Worm (Caenorhabditis elegans): ENCODE results near the gene F54C9.7.
A peak's percentile ranks its signal among the peaks of the same experiment; 100 is the strongest.

Gene F54C9.7

DNA sequence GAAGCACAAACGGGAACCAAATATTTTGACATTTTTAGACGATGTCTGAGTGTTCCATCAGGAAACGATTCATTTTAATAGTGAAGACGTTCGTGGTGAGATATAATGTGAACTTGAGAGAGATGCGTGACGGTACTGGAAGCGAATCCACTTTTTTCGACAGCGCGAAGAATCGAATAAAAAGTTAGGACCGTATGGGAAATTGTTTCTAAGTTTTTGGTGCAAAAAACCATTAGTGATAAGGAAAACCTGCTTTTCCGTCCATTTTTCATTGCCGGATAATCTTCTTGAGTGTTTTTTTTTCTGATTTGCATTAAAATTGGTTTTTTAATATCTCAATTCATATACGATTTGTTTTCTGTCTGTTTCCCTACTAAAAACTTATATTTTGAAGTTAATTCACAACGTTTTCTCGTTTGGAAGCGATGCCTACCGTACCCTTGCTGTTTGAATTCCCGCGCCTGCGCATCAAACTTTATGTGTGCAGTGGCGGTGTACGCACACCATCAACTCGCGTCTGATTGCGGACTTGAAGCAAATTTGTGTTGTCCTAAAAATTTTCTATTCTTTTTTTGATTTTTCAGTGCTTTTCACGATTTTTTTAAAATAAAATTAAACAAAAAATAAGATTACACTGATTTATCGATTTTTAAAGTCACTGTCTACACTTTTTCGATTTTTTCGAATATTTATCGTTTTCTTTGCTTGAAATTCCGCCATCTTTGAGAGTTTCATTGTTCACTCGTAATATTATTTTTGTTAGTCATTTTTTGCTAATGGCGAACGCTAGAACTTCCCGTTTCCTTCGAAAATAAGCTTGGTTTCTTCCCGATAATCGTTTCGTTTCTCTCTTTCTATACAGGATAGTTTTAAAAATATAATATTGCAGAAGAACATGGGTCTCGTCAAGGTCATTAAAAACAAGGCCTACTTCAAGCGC is 3.8 kb upstream of the F54C9.7 start, which contains the start of the genes col-38 and rpl-5:
Gene col-38 (minus strand): TSS at position 51 of the 940 bp plus-strand sequence.
Gene rpl-5 (plus strand): TSS at position 890 of the 940 bp plus-strand sequence.
- peak; percentile 54 for TF ChIP-seq mls-2 (tag; optimal IDR thresholded peaks at IDR 0.05)
- TF ChIP-seq nhr-2 (tag; optimal IDR thresholded peaks at IDR 0.05) = peak; percentile 54
- peak; percentile 40 for TF ChIP-seq hlh-1 (tag; optimal IDR thresholded peaks at IDR 0.05)
- TF ChIP-seq ztf-11 (tag; optimal IDR thresholded peaks at IDR 0.05) = no peak
- TF ChIP-seq ces-1 (GFP tag; optimal IDR thresholded peaks at IDR 0.05) = peak; percentile 79
- TF ChIP-seq cnd-1 (tag; optimal IDR thresholded peaks at IDR 0.05) = peak; percentile 39
- TF ChIP-seq lin-13 (tag; optimal IDR thresholded peaks at IDR 0.05) = peak; percentile 87
- TF ChIP-seq unc-120 (tag; optimal IDR thresholded peaks at IDR 0.05; ENCODE audit: poor library complexity, severe bottlenecking) = peak; percentile 13
- TF ChIP-seq nhr-237 (tag; optimal IDR thresholded peaks at IDR 0.05) = peak; percentile 91
- TF ChIP-seq sptf-1 (tag; optimal IDR thresholded peaks at IDR 0.05) = peak; percentile 81
- peak; percentile 32 for TF ChIP-seq unc-62 (GFP tag; optimal IDR thresholded peaks at IDR 0.05)
- peak; percentile 90 for TF ChIP-seq pha-4 (tag; optimal IDR thresholded peaks at IDR 0.05)
- peak; percentile 82 for TF ChIP-seq ceh-39 (tag; optimal IDR thresholded peaks at IDR 0.05)
- no peak for TF ChIP-seq tbx-8 (GFP tag; optimal IDR thresholded peaks at IDR 0.05)
- TF ChIP-seq lsy-2 (tag; optimal IDR thresholded peaks at IDR 0.05) = peak; percentile 96
- TF ChIP-seq mep-1 (tag; optimal IDR thresholded peaks at IDR 0.05) = peak; percentile 93
- TF ChIP-seq lin-32 (GFP tag; optimal IDR thresholded peaks at IDR 0.05) = no peak
- TF ChIP-seq snpc-4 (tag; optimal IDR thresholded peaks at IDR 0.05) = no peak

DNA sequence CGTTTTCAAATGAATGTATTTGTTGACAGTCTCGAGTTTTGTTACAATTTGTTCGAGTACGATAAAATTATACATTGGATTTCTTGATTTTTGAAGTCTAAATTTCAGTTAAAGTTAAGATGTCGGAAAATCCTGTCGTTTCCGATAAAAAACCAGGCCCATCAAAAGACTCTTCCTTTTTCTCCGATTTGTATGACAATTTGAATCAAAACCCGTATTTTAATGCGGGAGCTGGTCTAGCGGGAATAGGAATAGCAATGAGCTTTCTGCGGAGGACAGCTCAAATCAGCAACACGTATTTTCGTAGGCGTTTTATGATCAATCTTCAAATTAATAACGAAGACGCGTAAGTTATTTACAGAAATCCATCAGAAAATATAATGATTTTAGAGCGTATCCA is 2.2 kb upstream of the F54C9.7 start, which contains the start of gene bcs-1:
Gene bcs-1 (plus strand): TSS at position 109 of the 400 bp plus-strand sequence.
- TF ChIP-seq ham-2 (GFP tag; optimal IDR thresholded peaks at IDR 0.05) (no peak), lin-32 (GFP tag; optimal IDR thresholded peaks at IDR 0.05) (no peak), nhr-2 (tag; optimal IDR thresholded peaks at IDR 0.05) (no peak), tbx-8 (GFP tag; optimal IDR thresholded peaks at IDR 0.05) (no peak), lsy-2 (tag; optimal IDR thresholded peaks at IDR 0.05) (no peak), snpc-4 (tag; optimal IDR thresholded peaks at IDR 0.05) (no peak), lin-13 (tag; optimal IDR thresholded peaks at IDR 0.05) (no peak), cnd-1 (tag; optimal IDR thresholded peaks at IDR 0.05) (no peak)

DNA sequence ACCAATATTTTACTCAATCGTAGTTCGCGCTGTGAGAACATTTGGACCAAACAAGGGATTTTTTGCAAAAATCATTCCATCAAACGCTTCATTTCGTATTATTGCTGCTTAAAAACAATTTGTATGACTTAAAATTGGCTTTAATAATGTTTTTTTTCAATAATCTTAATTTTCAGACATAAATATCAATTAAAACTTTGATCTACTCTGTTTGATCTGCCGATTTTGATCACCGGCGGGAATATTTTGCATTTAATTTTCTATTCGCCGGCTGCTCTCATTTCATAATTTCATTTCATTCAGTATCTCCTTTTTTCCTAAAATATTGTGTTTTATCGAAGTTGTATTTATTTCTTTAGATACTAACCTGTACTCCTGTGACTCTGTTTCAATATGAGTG is 2.0 kb downstream of the F54C9.7 start, which contains the start of gene puf-5:
Gene puf-5 (plus strand): TSS at position 358 of the 400 bp plus-strand sequence.
- TF ChIP-seq unc-120 (tag; optimal IDR thresholded peaks at IDR 0.05; ENCODE audit: poor library complexity, severe bottlenecking) (no peak), drap-1 (GFP tag; optimal IDR thresholded peaks at IDR 0.05) (no peak), unc-62 (GFP tag; optimal IDR thresholded peaks at IDR 0.05) (no peak), nhr-2 (tag; optimal IDR thresholded peaks at IDR 0.05) (no peak), zip-8 (tag; optimal IDR thresholded peaks at IDR 0.05) (no peak), cnd-1 (tag; optimal IDR thresholded peaks at IDR 0.05) (no peak), mab-5 (tag; optimal IDR thresholded peaks at IDR 0.05) (no peak), sptf-1 (tag; optimal IDR thresholded peaks at IDR 0.05) (no peak), ceh-43 (GFP tag; optimal IDR thresholded peaks at IDR 0.05) (no peak), blmp-1 (tag; optimal IDR thresholded peaks at IDR 0.05) (no peak), ham-2 (GFP tag; optimal IDR thresholded peaks at IDR 0.05) (no peak)

DNA sequence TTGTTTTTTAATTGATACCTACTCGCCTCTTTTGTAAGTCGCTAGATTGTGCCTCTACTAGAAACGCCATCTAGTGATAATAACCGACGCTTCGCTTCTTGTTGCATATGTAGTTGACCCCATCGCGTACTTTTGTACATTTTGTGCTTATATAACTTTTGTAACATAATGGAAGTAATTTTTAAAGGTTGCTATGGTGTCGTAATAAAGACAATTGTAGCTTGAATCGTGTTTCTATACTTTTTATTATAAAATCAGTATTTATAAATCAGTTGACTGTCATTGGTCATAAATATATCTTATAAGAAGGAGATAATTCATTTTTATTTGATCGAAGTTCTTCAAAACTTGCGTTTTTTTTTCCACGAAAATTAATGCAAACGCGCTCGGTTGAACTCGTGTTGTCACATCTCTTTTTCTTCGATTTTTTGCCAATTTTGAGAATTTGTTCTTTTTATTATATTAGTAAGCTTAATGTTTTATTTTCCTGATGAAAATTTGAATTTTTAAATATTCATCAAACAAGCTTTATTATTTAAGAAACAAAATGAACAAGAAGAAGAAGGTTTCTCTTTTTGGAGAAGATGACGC is 4.5 kb downstream of the F54C9.7 start, which contains the start of gene F54C9.9:
Gene F54C9.9 (plus strand): TSS at position 541 of the 591 bp plus-strand sequence.
- no peak for TF ChIP-seq ceh-39 (tag; optimal IDR thresholded peaks at IDR 0.05)
- peak; percentile 9 for TF ChIP-seq lsy-2 (tag; optimal IDR thresholded peaks at IDR 0.05)

- TF ChIP-seq sptf-1 (tag; optimal IDR thresholded peaks at IDR 0.05) = no peak
- TF ChIP-seq ceh-39 (tag; optimal IDR thresholded peaks at IDR 0.05) = no peak
- no peak for TF ChIP-seq lin-13 (tag; optimal IDR thresholded peaks at IDR 0.05)
- no peak for TF ChIP-seq pha-4 (tag; optimal IDR thresholded peaks at IDR 0.05)
- TF ChIP-seq nhr-2 (tag; optimal IDR thresholded peaks at IDR 0.05) = no peak
- no peak for TF ChIP-seq ceh-83 (GFP tag; optimal IDR thresholded peaks at IDR 0.05)
- no peak for TF ChIP-seq tbx-8 (GFP tag; optimal IDR thresholded peaks at IDR 0.05)
- TF ChIP-seq nhr-12 (tag; optimal IDR thresholded peaks at IDR 0.05) = no peak
- no peak for TF ChIP-seq ham-2 (GFP tag; optimal IDR thresholded peaks at IDR 0.05)
- TF ChIP-seq M03D4.4 (tag; optimal IDR thresholded peaks at IDR 0.05) = no peak
- no peak for TF ChIP-seq zip-8 (tag; optimal IDR thresholded peaks at IDR 0.05)
- no peak for TF ChIP-seq cnd-1 (tag; optimal IDR thresholded peaks at IDR 0.05)
- no peak for TF ChIP-seq bed-3 (GFP tag; optimal IDR thresholded peaks at IDR 0.05)
- no peak for TF ChIP-seq mep-1 (tag; optimal IDR thresholded peaks at IDR 0.05)
- TF ChIP-seq sem-2 (GFP tag; optimal IDR thresholded peaks at IDR 0.05) = no peak
Observed at ce11 chrII:8581700-8582099, 8.6 kb downstream of the F54C9.7 start, which contains the start of gene arl-1. TSS of gene arl-1 (plus strand) at chrII:8582000.
